Fruit fly (Drosophila melanogaster) whole organism, adult: Measurements from ENCODE around the gene smp-30.

Experiments used
- CG12768 ChIP-seq: fragments of 200-800 bp; sonication (Bioruptor generic); optimal IDR thresholded peaks from 2 replicates; lab custom pipeline; 2017; ENCODE audit warnings: missing biosample characterization, missing genetic modification characterization, mild to moderate bottlenecking, moderate library complexity, missing genetic modification reagents
- CG1620 ChIP-seq: fragments of 200-800 bp; sonication (Bioruptor generic); optimal IDR thresholded peaks from 2 replicates; lab custom pipeline; 2016; ENCODE audit warnings: missing biosample characterization, missing genetic modification characterization
- CG33017 ChIP-seq: fragments of 200-800 bp; sonication (Bioruptor generic); optimal IDR thresholded peaks from 2 replicates; lab custom pipeline; 2018; ENCODE audit warnings: missing biosample characterization, mild to moderate bottlenecking, missing genetic modification characterization, moderate library complexity
- CG7045 ChIP-seq: fragments of 200-800 bp; sonication (Bioruptor generic); optimal IDR thresholded peaks from 2 replicates; lab custom pipeline; 2017; ENCODE audit warnings: missing biosample characterization, mild to moderate bottlenecking, missing genetic modification characterization
- Clk ChIP-seq: fragments of 200-800 bp; sonication (Bioruptor generic); optimal IDR thresholded peaks from 2 replicates; lab custom pipeline; 2017; ENCODE audit warnings: missing biosample characterization, missing genetic modification characterization
- Crg-1 ChIP-seq: fragments of 200-800 bp; sonication (Bioruptor generic); optimal IDR thresholded peaks from 2 replicates; lab custom pipeline; 2016; ENCODE audit warnings: missing biosample characterization, missing genetic modification characterization
- Hr96 ChIP-seq: fragments of 200-800 bp; sonication (Bioruptor generic); optimal IDR thresholded peaks from 2 replicates; lab custom pipeline; 2016; ENCODE audit warnings: missing biosample characterization, missing genetic modification characterization
- bab1 ChIP-seq: fragments of 200-800 bp; sonication (Bioruptor generic); optimal IDR thresholded peaks from 3 replicates; lab custom pipeline; 2019; ENCODE audit warnings: missing biosample characterization, mild to moderate bottlenecking, missing genetic modification characterization, moderate library complexity
- cnc ChIP-seq, 2 experiments: fragments of >200 bp; optimal IDR thresholded peaks; 2 replicates each; lab custom pipeline; 2017
- kay ChIP-seq: fragments of 200-800 bp; sonication (Bioruptor generic); peaks from one replicate; lab custom pipeline; 2016; ENCODE audit warnings: missing biosample characterization, missing genetic modification characterization, borderline replicate concordance
- ovo ChIP-seq: fragments of 200-800 bp; sonication (Bioruptor generic); optimal IDR thresholded peaks from 2 replicates; lab custom pipeline; 2016; ENCODE audit warnings: missing biosample characterization, missing genetic modification characterization
- pad ChIP-seq: fragments of 200-800 bp; sonication (Bioruptor generic); optimal IDR thresholded peaks from 3 replicates; lab custom pipeline; 2017; ENCODE audit warnings: missing biosample characterization, missing genetic modification characterization, mild to moderate bottlenecking, moderate library complexity, missing genetic modification reagents

dm6 chr3R:14758331-14758730 lies 7.3 kb upstream of the smp-30 start:
- TF ChIP-seq Hr96 (no peak), Clk (GFP tag; lab: Kevin White, UChicago) (no peak), CG33017 (tag; lab: Kevin White, UChicago) (no peak), Crg-1 (GFP tag; lab: Kevin White, UChicago) (no peak), kay (GFP tag; lab: Kevin White, UChicago) (no peak), CG12768 (GFP tag; lab: Kevin White, UChicago) (no peak), CG1620 (no peak), bab1 (GFP tag; lab: Kevin White, UChicago) (no peak), pad (no peak), cnc (optimal IDR thresholded peaks at IDR 0.05; lab: Kevin White, UChicago) (no peak), CG7045 (no peak), ovo (no peak)
